Worm (Caenorhabditis elegans): ENCODE data around the gene gst-2.

The gst-2 gene

ce11 chrIV:10126544-10126943, 15.3 kb downstream of the gst-2 start, which contains the start of gene ctf-18:
Gene ctf-18 (minus strand): TSS chrIV:10126644.
- TF ChIP-seq F13C5.2 (tag; optimal IDR thresholded peaks at IDR 0.05) (no peak), tbx-11 (GFP tag; IDR thresholded peaks at IDR 0.05) (no peak), ceh-36 (tag; optimal IDR thresholded peaks at IDR 0.05) (no peak), hnd-1 (tag; optimal IDR thresholded peaks at IDR 0.05) (no peak), hmg-4 (GFP tag; optimal IDR thresholded peaks at IDR 0.05) (no peak), tra-4 (tag; optimal IDR thresholded peaks at IDR 0.05) (no peak), tbx-37 (GFP tag; conservative IDR thresholded peaks at IDR 0.05) (no peak), flt-1 (GFP tag; IDR thresholded peaks at IDR 0.05) (no peak), ama-1 (optimal IDR thresholded peaks at IDR 0.05) (no peak), ceh-13 (GFP tag; optimal IDR thresholded peaks at IDR 0.05) (no peak), scrt-1 (GFP tag; IDR thresholded peaks at IDR 0.05) (no peak), ets-7 (tag; optimal IDR thresholded peaks at IDR 0.05) (no peak), sea-1 (GFP tag; conservative IDR thresholded peaks at IDR 0.05) (no peak), aly-1 (tag; optimal IDR thresholded peaks at IDR 0.05) (no peak), pes-1 (GFP tag; IDR thresholded peaks at IDR 0.05) (no peak), B0310.2 (tag; optimal IDR thresholded peaks at IDR 0.05) (no peak), hmbx-1 (tag; optimal IDR thresholded peaks at IDR 0.05) (no peak)

DNA sequence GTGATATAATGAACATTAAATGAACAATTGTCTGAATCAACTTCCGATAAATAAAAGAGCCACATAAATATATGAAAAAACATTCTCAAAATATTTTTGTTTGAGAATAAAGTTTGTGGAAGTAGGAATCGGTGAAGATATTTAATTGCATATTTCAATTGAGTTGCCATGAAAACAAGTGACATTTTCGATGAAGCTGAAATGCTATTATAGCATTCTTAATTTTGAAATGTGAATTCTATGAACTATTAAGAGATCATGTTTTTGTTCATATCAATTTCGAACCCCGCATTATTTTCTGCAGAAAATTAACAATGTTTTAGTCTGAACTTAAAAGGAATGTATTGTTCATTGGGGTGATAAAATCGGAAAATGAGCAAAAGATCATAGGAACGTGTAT, 19.7 kb downstream of the gst-2 start, which contains the start of gene irld-21:
Gene irld-21, minus strand, starts transcription at position 101 of the 400 bp plus-strand sequence.
- TF ChIP-seq ceh-13 (GFP tag; optimal IDR thresholded peaks at IDR 0.05) (no peak), hmg-4 (GFP tag; optimal IDR thresholded peaks at IDR 0.05) (no peak), hnd-1 (tag; optimal IDR thresholded peaks at IDR 0.05) (no peak), ets-7 (tag; optimal IDR thresholded peaks at IDR 0.05) (no peak), aly-1 (tag; optimal IDR thresholded peaks at IDR 0.05) (no peak), tra-4 (tag; optimal IDR thresholded peaks at IDR 0.05) (no peak), hmbx-1 (tag; optimal IDR thresholded peaks at IDR 0.05) (no peak), sea-1 (GFP tag; conservative IDR thresholded peaks at IDR 0.05) (no peak), ama-1 (optimal IDR thresholded peaks at IDR 0.05) (no peak), F13C5.2 (tag; optimal IDR thresholded peaks at IDR 0.05) (no peak), pes-1 (GFP tag; IDR thresholded peaks at IDR 0.05) (no peak), tbx-37 (GFP tag; conservative IDR thresholded peaks at IDR 0.05) (no peak)

- TF ChIP-seq ceh-36 (tag; optimal IDR thresholded peaks at IDR 0.05) (no peak), ets-7 (tag; optimal IDR thresholded peaks at IDR 0.05) (no peak), hnd-1 (tag; optimal IDR thresholded peaks at IDR 0.05) (no peak), ceh-13 (GFP tag; optimal IDR thresholded peaks at IDR 0.05) (no peak), tbx-37 (GFP tag; conservative IDR thresholded peaks at IDR 0.05) (no peak), aly-1 (tag; optimal IDR thresholded peaks at IDR 0.05) (no peak), scrt-1 (GFP tag; IDR thresholded peaks at IDR 0.05) (no peak), tra-4 (tag; optimal IDR thresholded peaks at IDR 0.05) (no peak), pes-1 (GFP tag; IDR thresholded peaks at IDR 0.05) (no peak), flt-1 (GFP tag; IDR thresholded peaks at IDR 0.05) (no peak), hmg-4 (GFP tag; optimal IDR thresholded peaks at IDR 0.05) (no peak), ama-1 (optimal IDR thresholded peaks at IDR 0.05) (no peak), tbx-11 (GFP tag; IDR thresholded peaks at IDR 0.05) (no peak), hmbx-1 (tag; optimal IDR thresholded peaks at IDR 0.05) (no peak), F13C5.2 (tag; optimal IDR thresholded peaks at IDR 0.05) (no peak)
Observed at ce11 chrIV:10116765-10117164, 25.1 kb downstream of the gst-2 start.

- TF ChIP-seq pes-1 (GFP tag; IDR thresholded peaks at IDR 0.05) = no peak
- no peak for TF ChIP-seq tbx-11 (GFP tag; IDR thresholded peaks at IDR 0.05)
- TF ChIP-seq ceh-36 (tag; optimal IDR thresholded peaks at IDR 0.05) = no peak
- TF ChIP-seq F13C5.2 (tag; optimal IDR thresholded peaks at IDR 0.05) = no peak
- no peak for TF ChIP-seq tbx-37 (GFP tag; conservative IDR thresholded peaks at IDR 0.05)
- no peak for TF ChIP-seq scrt-1 (GFP tag; IDR thresholded peaks at IDR 0.05)
- no peak for TF ChIP-seq B0310.2 (tag; optimal IDR thresholded peaks at IDR 0.05)
- TF ChIP-seq aly-1 (tag; optimal IDR thresholded peaks at IDR 0.05) = no peak
- no peak for TF ChIP-seq ets-7 (tag; optimal IDR thresholded peaks at IDR 0.05)
Observed at ce11 chrIV:10115142-10115541, 26.7 kb downstream of the gst-2 start, which contains the start of gene C04G2.10. Gene C04G2.10 (plus strand): TSS chrIV:10115442.

DNA sequence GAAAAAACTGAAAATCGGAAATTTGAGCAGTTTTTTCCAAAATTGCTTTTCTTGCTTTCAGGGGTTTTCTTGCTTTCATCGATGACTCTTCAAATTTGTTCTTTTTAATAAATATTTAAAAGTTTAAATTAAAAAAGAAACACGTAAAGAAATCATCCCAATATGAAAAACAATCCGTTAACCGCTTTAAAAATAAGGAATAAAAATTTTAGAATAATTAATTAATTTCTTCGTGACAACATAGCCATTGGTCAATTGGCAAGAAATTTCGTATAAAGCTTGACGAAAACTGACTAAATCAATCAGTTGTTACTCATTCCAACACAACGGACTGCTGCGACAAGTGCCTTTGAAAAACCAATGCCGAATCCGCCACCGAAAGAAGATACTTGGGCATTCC, 29.3 kb downstream of the gst-2 start, which contains the start of gene nsph-3.2:
Gene nsph-3.2, plus strand, starts transcription at position 301 of the 400 bp plus-strand sequence.
- TF ChIP-seq tbx-37 (GFP tag; conservative IDR thresholded peaks at IDR 0.05) (no peak), tbx-11 (GFP tag; IDR thresholded peaks at IDR 0.05) (no peak), aly-1 (tag; optimal IDR thresholded peaks at IDR 0.05) (no peak)

- TF ChIP-seq ceh-36 (tag; optimal IDR thresholded peaks at IDR 0.05) = no peak
- no peak for TF ChIP-seq B0310.2 (tag; optimal IDR thresholded peaks at IDR 0.05)
- TF ChIP-seq ama-1 (optimal IDR thresholded peaks at IDR 0.05) = no peak
- no peak for TF ChIP-seq tbx-37 (GFP tag; conservative IDR thresholded peaks at IDR 0.05)
- TF ChIP-seq ets-7 (tag; optimal IDR thresholded peaks at IDR 0.05) = no peak
- no peak for TF ChIP-seq tbx-11 (GFP tag; IDR thresholded peaks at IDR 0.05)
- TF ChIP-seq hmbx-1 (tag; optimal IDR thresholded peaks at IDR 0.05) = no peak
- TF ChIP-seq sea-1 (GFP tag; conservative IDR thresholded peaks at IDR 0.05) = no peak
- TF ChIP-seq scrt-1 (GFP tag; IDR thresholded peaks at IDR 0.05) = no peak
- no peak for TF ChIP-seq ceh-13 (GFP tag; optimal IDR thresholded peaks at IDR 0.05)
- no peak for TF ChIP-seq aly-1 (tag; optimal IDR thresholded peaks at IDR 0.05)
- TF ChIP-seq flt-1 (GFP tag; IDR thresholded peaks at IDR 0.05) = no peak
- no peak for TF ChIP-seq hmg-4 (GFP tag; optimal IDR thresholded peaks at IDR 0.05)
- TF ChIP-seq F13C5.2 (tag; optimal IDR thresholded peaks at IDR 0.05) = no peak
- TF ChIP-seq pes-1 (GFP tag; IDR thresholded peaks at IDR 0.05) = no peak
Observed at ce11 chrIV:10111441-10111840, 30.4 kb downstream of the gst-2 start, which contains the start of gene spch-1. Gene spch-1 (minus strand): TSS chrIV:10111541.

DNA sequence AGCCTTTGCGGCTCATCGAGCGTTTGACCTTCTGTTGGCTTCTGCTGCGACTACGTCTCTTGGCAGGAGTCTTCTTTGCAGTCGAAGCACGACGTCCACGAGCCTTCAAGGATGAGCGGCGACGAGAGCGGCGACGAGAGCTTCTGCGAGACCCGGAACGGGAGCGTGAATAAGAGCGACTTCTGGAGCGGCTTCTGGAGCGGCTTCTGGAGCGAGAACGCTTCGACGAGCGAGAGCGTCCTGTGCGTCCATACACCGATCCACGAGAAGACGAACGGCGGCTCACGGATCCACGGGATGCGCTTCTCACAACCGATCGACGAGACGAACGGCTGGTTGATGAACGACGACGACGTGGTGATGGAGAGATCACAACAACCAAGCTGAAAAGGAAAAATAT, 31.0 kb downstream of the gst-2 start:
- TF ChIP-seq ets-7 (tag; optimal IDR thresholded peaks at IDR 0.05) = no peak

DNA sequence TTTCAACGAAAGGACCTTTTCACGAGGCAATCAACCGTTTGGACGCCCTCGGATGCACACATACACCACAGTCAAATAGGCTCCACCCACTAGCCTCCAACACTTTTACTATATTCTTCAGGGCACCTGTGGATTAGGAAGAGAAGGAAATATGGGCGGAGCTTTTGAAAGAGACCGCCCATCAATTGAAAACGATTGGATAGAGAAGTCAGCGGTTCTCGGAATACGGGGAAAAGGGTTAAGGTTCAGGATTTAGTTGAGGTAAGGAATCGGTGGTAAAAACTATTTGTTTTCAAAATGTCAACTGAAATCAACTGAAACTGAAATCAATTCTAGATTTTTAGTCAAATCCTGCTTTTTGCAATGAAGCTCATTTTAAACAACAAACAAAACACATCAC, 31.4 kb downstream of the gst-2 start, which contains the start of gene egl-38:
Gene egl-38, minus strand, starts transcription at position 101 of the 400 bp plus-strand sequence.
- TF ChIP-seq tbx-11 (GFP tag; IDR thresholded peaks at IDR 0.05) (no peak), ama-1 (optimal IDR thresholded peaks at IDR 0.05) (no peak)

Data from whole organism, early embryonic.